Worm (Caenorhabditis elegans) whole organism, young adult: Measurements from ENCODE around the gene srxa-8.

Experiments used
- T26A5.8 ChIP-seq: sonication (generic microtip); optimal IDR thresholded peaks from 2 replicates; lab custom pipeline; 2016; ENCODE audit warnings: missing genetic modification characterization, missing compliant biosample characterization
- dpff-1 ChIP-seq: sonication (generic microtip); optimal IDR thresholded peaks from 2 replicates; lab custom pipeline; 2017; ENCODE audit warnings: mild to moderate bottlenecking, missing genetic modification characterization, missing compliant biosample characterization
- ets-4 ChIP-seq: fragments of 200-800 bp; sonication (Bioruptor generic); optimal IDR thresholded peaks from 2 replicates; lab custom pipeline; 2018; ENCODE audit warnings: mild to moderate bottlenecking, missing genetic modification characterization, missing compliant biosample characterization
- let-607 ChIP-seq, 2 experiments: fragments of 200-800 bp in 1 of 2; sonication (Bioruptor generic) in 1 of 2; sonication (generic microtip) in 1 of 2; optimal IDR thresholded peaks; 2 replicates each; lab custom pipeline; 2016 to 2018; ENCODE audit warnings: mild to moderate bottlenecking in 2 of 2, missing compliant biosample characterization in 2 of 2, missing genetic modification characterization in 2 of 2, moderate library complexity in 2 of 2, missing genotype in 1 of 2
- nhr-80 ChIP-seq: sonication (generic microtip); optimal IDR thresholded peaks from 2 replicates; lab custom pipeline; 2016; ENCODE audit warnings: missing genetic modification characterization, missing compliant biosample characterization
- tbp1 ChIP-seq: fragments of 200-800 bp; sonication (Bioruptor generic); optimal IDR thresholded peaks from 2 replicates; lab custom pipeline; 2018; ENCODE audit warnings: mild to moderate bottlenecking, missing genetic modification characterization, missing compliant biosample characterization
- unc-62 ChIP-seq: fragments of 150-350 bp; optimal IDR thresholded peaks from 2 replicates; lab custom pipeline; 2014; ENCODE audit warnings: missing biosample characterization, missing genetic modification reagents, missing genetic modification characterization
- ztf-22 ChIP-seq: fragments of 200-800 bp; sonication (Bioruptor generic); optimal IDR thresholded peaks from 2 replicates; lab custom pipeline; 2018; ENCODE audit warnings: mild to moderate bottlenecking, missing genetic modification characterization, moderate library complexity, missing compliant biosample characterization

The srxa-8 gene

DNA sequence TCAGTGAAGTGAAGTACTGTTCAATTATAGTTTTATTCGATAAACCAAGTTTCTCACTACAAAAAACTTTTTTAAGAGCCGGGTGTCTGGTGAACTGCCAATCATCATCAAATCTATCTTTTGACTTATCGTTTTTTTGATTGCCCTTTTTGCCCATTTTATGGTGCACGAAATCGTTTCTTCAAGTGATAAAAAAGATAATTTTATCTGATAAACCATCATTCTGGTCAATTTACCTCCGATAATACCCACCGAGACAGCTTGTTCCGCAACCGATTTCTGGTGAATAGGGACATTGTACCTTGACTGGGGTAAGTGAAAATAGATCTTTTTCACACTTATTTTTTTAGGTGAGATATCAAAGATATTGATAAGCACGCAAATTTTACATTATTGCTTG, 51.1 kb downstream of the srxa-8 start, which contains the start of gene K08H2.10:
Gene K08H2.10, plus strand, starts transcription at position 230 of the 400 bp plus-strand sequence.
- TF ChIP-seq nhr-80 (tag; lab: Kevin White, UChicago): peak; percentile 93
- no peak for TF ChIP-seq dpff-1
- peak; percentile 21 for TF ChIP-seq unc-62 (GFP tag; lab: Kevin White, UChicago)
- peak in 1 of 2 experiments; percentile 30 for TF ChIP-seq let-607 (tag; optimal IDR thresholded peaks at IDR 0.05; lab: Kevin White, UChicago)
- TF ChIP-seq T26A5.8: no peak
- peak; percentile 33 for TF ChIP-seq tbp1
- peak; percentile 2 for TF ChIP-seq ztf-22 (GFP tag; lab: Kevin White, UChicago)
- TF ChIP-seq ets-4 (GFP tag; lab: Kevin White, UChicago): peak; percentile 68
